Fruit fly (Drosophila melanogaster): ENCODE results near the gene hh.

hh gene

dm6 chr3R:23178052-23178591 is 36.4 kb upstream of the hh start (continued):
- TF ChIP-seq Dp (GFP tag; optimal IDR thresholded peaks at IDR 0.05) (no peak), Lhr (GFP tag; optimal IDR thresholded peaks at IDR 0.05) (no peak), CG1602 (GFP tag; optimal IDR thresholded peaks at IDR 0.05) (no peak), CG16815 (GFP tag; optimal IDR thresholded peaks at IDR 0.05) (no peak), twi (tag; optimal IDR thresholded peaks at IDR 0.05) (no peak), Hr39 (optimal IDR thresholded peaks at IDR 0.05) (no peak), zen (tag; optimal IDR thresholded peaks at IDR 0.05) (no peak), CTCF (GFP tag; optimal IDR thresholded peaks at IDR 0.05) (no peak), ATbp (GFP tag; optimal IDR thresholded peaks at IDR 0.05) (peak; percentile 8), jing (GFP tag; optimal IDR thresholded peaks at IDR 0.05) (no peak), CG5245 (GFP tag; optimal IDR thresholded peaks at IDR 0.05) (no peak), CG4820 (GFP tag; optimal IDR thresholded peaks at IDR 0.05) (no peak), esg (GFP tag; conservative IDR thresholded peaks at IDR 0.05) (no peak), CG6765 (GFP tag; optimal IDR thresholded peaks at IDR 0.05) (no peak), CG11695 (GFP tag; IDR thresholded peaks at IDR 0.05) (no peak), ro (GFP tag; IDR thresholded peaks at IDR 0.05) (no peak), CG11696 (GFP tag; IDR thresholded peaks at IDR 0.05) (no peak), pan (optimal IDR thresholded peaks at IDR 0.05) (no peak), pan (GFP tag; optimal IDR thresholded peaks at IDR 0.05 in 1 of 2, IDR thresholded peaks at IDR 0.05 in 1 of 2) (no peak), GATAe (GFP tag; conservative IDR thresholded peaks at IDR 0.05) (no peak), psq (GFP tag; optimal IDR thresholded peaks at IDR 0.05) (no peak), CG4730 (GFP tag; IDR thresholded peaks at IDR 0.05) (no peak), CG7357 (GFP tag; IDR thresholded peaks at IDR 0.05) (no peak), mirr (GFP tag; optimal IDR thresholded peaks at IDR 0.05) (peak; percentile 48), CG7963 (GFP tag; IDR thresholded peaks at IDR 0.05; ENCODE audit: partially characterized antibody) (no peak), gfzf (GFP tag; optimal IDR thresholded peaks at IDR 0.05) (no peak), MESR4 (GFP tag; optimal IDR thresholded peaks at IDR 0.05) (no peak), CG15601 (tag; optimal IDR thresholded peaks at IDR 0.05) (no peak), al (GFP tag; IDR thresholded peaks at IDR 0.05) (no peak), eve (GFP tag; optimal IDR thresholded peaks at IDR 0.05) (no peak), HLH3B (GFP tag; IDR thresholded peaks at IDR 0.05) (no peak), sens (GFP tag) (peak; percentile 42), Meics (GFP tag; optimal IDR thresholded peaks at IDR 0.05) (no peak), unc-4 (GFP tag; IDR thresholded peaks at IDR 0.05; ENCODE audit: partially characterized antibody) (no peak), Sin3A (optimal IDR thresholded peaks at IDR 0.05) (no peak), Fer1 (GFP tag; optimal IDR thresholded peaks at IDR 0.05) (peak; percentile 46), CG7372 (GFP tag; IDR thresholded peaks at IDR 0.05) (no peak), CG14710 (tag; optimal IDR thresholded peaks at IDR 0.05) (no peak), D19A (tag; optimal IDR thresholded peaks at IDR 0.05) (no peak), Poxn (GFP tag; IDR thresholded peaks at IDR 0.05) (no peak), CG2712 (tag; optimal IDR thresholded peaks at IDR 0.05) (no peak), CG34422 (GFP tag; IDR thresholded peaks at IDR 0.05) (0 out of 3 replicates have a peak, but pooled peaks have one; percentile 27), sim (GFP tag; IDR thresholded peaks at IDR 0.05) (no peak), emc (GFP tag; optimal IDR thresholded peaks at IDR 0.05) (no peak), CG4404 (GFP tag; IDR thresholded peaks at IDR 0.05) (no peak), btn (GFP tag; optimal IDR thresholded peaks at IDR 0.05) (no peak), jigr1 (GFP tag; IDR thresholded peaks at IDR 0.05) (no peak), Asciz (GFP tag; optimal IDR thresholded peaks at IDR 0.05) (no peak), CG18764 (GFP tag; optimal IDR thresholded peaks at IDR 0.05) (no peak), ewg (GFP tag; optimal IDR thresholded peaks at IDR 0.05) (no peak), unpg (GFP tag; optimal IDR thresholded peaks at IDR 0.05) (no peak), CG6813 (GFP tag; optimal IDR thresholded peaks at IDR 0.05) (peak; percentile 15), Hr3 (GFP tag; optimal IDR thresholded peaks at IDR 0.05) (no peak)

All from whole organism, embryonic.